Worm (Caenorhabditis elegans) whole organism, midembryonic: ENCODE results near the gene srxa-9.

Experiments used
- T22C8.4 ChIP-seq: fragments of 200-800 bp; sonication (Bioruptor generic); IDR thresholded peaks from 2 replicates; pipeline ENCODE4 v1.3.6; 2022; ENCODE audit warnings: missing genetic modification characterization, missing compliant biosample characterization
- cog-1 ChIP-seq: sonication (generic microtip); optimal IDR thresholded peaks from 2 replicates; lab custom pipeline; 2016; ENCODE audit warnings: missing genetic modification characterization, missing compliant biosample characterization
- flt-1 ChIP-seq: fragments of 200-800 bp; sonication (Bioruptor generic); IDR thresholded peaks from 2 replicates; pipeline ENCODE4 v1.3.6; 2022; ENCODE audit warnings: missing genetic modification characterization, missing compliant biosample characterization
- klf-2 ChIP-seq: fragments of 200-800 bp; sonication (Bioruptor generic); conservative IDR thresholded peaks from 2 replicates; pipeline ENCODE4 v1.3.6; 2022; ENCODE audit warnings: missing genetic modification reagents, missing genetic modification characterization, missing compliant biosample characterization
- med-1 ChIP-seq: sonication (generic microtip); optimal IDR thresholded peaks from 2 replicates; lab custom pipeline; 2017; ENCODE audit warnings: missing genetic modification characterization, mild to moderate bottlenecking, missing compliant biosample characterization, antibody characterized with exemption, missing genetic modification reagents; ENCODE audit not compliant: insufficient read depth
- ref-1 ChIP-seq: fragments of 200-800 bp; sonication (Bioruptor generic); conservative IDR thresholded peaks from 2 replicates; pipeline ENCODE4 v1.3.6; 2022; ENCODE audit warnings: missing genetic modification reagents, missing genetic modification characterization, missing compliant biosample characterization
- tab-1 ChIP-seq: fragments of 200-800 bp; sonication (Bioruptor generic); IDR thresholded peaks from 2 replicates; pipeline ENCODE4 v1.3.6; 2022; ENCODE audit warnings: missing genetic modification characterization, missing compliant biosample characterization
- ztf-23 ChIP-seq: fragments of 200-800 bp; sonication (Bioruptor generic); IDR thresholded peaks from 2 replicates; pipeline ENCODE4 v1.3.6; 2022; ENCODE audit warnings: missing genetic modification reagents, missing genetic modification characterization, missing compliant biosample characterization
- ztf-29 ChIP-seq: fragments of 200-800 bp; sonication (Bioruptor generic); IDR thresholded peaks from 2 replicates; pipeline ENCODE4 v1.3.6; 2022; ENCODE audit warnings: missing genetic modification reagents, missing genetic modification characterization, missing compliant biosample characterization

The srxa-9 gene

DNA sequence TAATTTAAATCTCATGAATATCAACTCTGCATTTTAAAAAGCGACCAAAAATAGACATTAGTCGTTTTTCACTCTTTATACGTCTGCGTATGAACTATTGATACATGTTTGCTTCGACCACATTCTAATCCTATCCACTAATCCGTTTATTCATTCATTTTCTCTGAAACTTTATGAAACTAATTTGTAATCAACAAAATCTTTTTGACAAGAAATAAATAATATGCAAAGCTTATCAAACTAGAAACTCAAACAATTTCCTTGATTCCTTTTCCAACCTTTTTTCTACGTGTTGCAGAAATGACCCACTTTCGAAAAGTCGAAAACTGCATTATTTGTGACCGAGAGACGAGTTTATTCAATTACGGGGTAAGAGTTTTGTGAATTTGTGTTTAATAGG, 4.5 kb upstream of the srxa-9 start, which contains the start of gene nhr-255:
Gene nhr-255, plus strand, starts transcription at position 301 of the 400 bp plus-strand sequence.
- no peak for TF ChIP-seq klf-2
- TF ChIP-seq ztf-23 (GFP tag; lab: Robert Waterston, UW) = no peak
- no peak for TF ChIP-seq flt-1 (GFP tag; lab: Robert Waterston, UW)
- TF ChIP-seq ref-1 (GFP tag; lab: Robert Waterston, UW) = no peak
- TF ChIP-seq T22C8.4 (GFP tag; lab: Robert Waterston, UW) = no peak
- no peak for TF ChIP-seq ztf-29 (GFP tag; lab: Robert Waterston, UW)
- TF ChIP-seq tab-1 (GFP tag; lab: Robert Waterston, UW) = no peak
- TF ChIP-seq med-1 (GFP tag; lab: Kevin White, UChicago) = no peak
- TF ChIP-seq cog-1 (tag; lab: Kevin White, UChicago) = no peak

ce11 chrX:15747814-15748213, 1.0 kb downstream of the srxa-9 start:
- TF ChIP-seq T22C8.4 (GFP tag; lab: Robert Waterston, UW) (0 out of 2 replicates have a peak, but pooled peaks have one; percentile 5), klf-2 (no peak), med-1 (GFP tag; lab: Kevin White, UChicago) (no peak), ztf-29 (GFP tag; lab: Robert Waterston, UW) (no peak), flt-1 (GFP tag; lab: Robert Waterston, UW) (0 out of 2 replicates have a peak, but pooled peaks have one; percentile 13), ref-1 (GFP tag; lab: Robert Waterston, UW) (no peak), ztf-23 (GFP tag; lab: Robert Waterston, UW) (no peak), tab-1 (GFP tag; lab: Robert Waterston, UW) (0 out of 2 replicates have a peak, but pooled peaks have one; percentile 17)

- TF ChIP-seq ztf-23 (GFP tag; lab: Robert Waterston, UW) = no peak
- no peak for TF ChIP-seq med-1 (GFP tag; lab: Kevin White, UChicago)
- TF ChIP-seq flt-1 (GFP tag; lab: Robert Waterston, UW) = no peak
- no peak for TF ChIP-seq T22C8.4 (GFP tag; lab: Robert Waterston, UW)
- TF ChIP-seq tab-1 (GFP tag; lab: Robert Waterston, UW) = no peak
- no peak for TF ChIP-seq ztf-29 (GFP tag; lab: Robert Waterston, UW)
- no peak for TF ChIP-seq klf-2
- TF ChIP-seq ref-1 (GFP tag; lab: Robert Waterston, UW) = no peak
- TF ChIP-seq cog-1 (tag; lab: Kevin White, UChicago) = no peak
These were observed 4.4 kb downstream of the srxa-9 start for ce11 chrX:15751245-15751644.

DNA sequence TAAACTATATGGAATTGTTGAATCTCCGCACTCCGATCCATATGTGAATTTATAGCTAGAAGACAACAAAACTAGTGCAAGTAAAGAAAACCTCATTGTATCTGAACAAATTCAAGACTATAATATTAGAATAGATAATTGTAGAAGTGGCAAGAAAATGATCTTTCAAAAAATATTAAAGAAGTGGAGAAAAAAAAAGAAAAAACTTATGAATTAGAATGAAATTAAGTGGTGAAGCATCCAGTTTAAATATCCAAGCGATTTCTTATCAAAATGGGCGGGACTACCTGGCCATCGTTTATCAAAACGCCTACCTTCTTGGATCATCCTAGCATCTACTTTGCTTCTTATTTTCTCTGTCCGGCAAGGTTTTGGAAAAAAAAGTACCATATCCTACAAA, 10.4 kb downstream of the srxa-9 start, which contains the start of gene wrt-4:
Gene wrt-4, minus strand, starts transcription at position 101 of the 400 bp plus-strand sequence.
- TF ChIP-seq flt-1 (GFP tag; lab: Robert Waterston, UW) (no peak), klf-2 (no peak), med-1 (GFP tag; lab: Kevin White, UChicago) (no peak), cog-1 (tag; lab: Kevin White, UChicago) (no peak), tab-1 (GFP tag; lab: Robert Waterston, UW) (no peak), ref-1 (GFP tag; lab: Robert Waterston, UW) (no peak), T22C8.4 (GFP tag; lab: Robert Waterston, UW) (no peak), ztf-29 (GFP tag; lab: Robert Waterston, UW) (no peak), ztf-23 (GFP tag; lab: Robert Waterston, UW) (no peak)

DNA sequence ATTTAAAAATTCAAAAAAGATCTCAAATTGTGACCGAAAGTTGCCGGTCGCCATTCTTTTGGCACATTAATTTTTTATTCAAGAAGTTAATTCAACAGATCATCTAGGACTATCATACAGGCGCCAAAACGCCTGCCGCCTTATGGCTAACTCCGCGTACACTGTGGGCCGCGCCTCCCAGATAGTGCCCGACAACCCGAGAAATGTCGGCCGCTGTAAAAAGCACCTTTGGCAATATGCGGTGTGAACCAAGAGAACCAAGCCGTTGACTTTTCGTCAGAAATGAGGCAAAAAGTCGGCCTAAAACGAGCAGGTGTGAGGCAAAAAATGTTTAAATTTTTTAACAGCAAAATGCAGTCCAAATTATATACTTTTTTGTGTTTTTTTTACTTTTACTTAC, 12.4 kb downstream of the srxa-9 start:
- TF ChIP-seq ztf-29 (GFP tag; lab: Robert Waterston, UW) = no peak
- TF ChIP-seq flt-1 (GFP tag; lab: Robert Waterston, UW) = no peak
- no peak for TF ChIP-seq T22C8.4 (GFP tag; lab: Robert Waterston, UW)
- TF ChIP-seq ref-1 (GFP tag; lab: Robert Waterston, UW) = no peak
- no peak for TF ChIP-seq klf-2
- no peak for TF ChIP-seq tab-1 (GFP tag; lab: Robert Waterston, UW)
- no peak for TF ChIP-seq med-1 (GFP tag; lab: Kevin White, UChicago)
- no peak for TF ChIP-seq cog-1 (tag; lab: Kevin White, UChicago)
- no peak for TF ChIP-seq ztf-23 (GFP tag; lab: Robert Waterston, UW)

DNA sequence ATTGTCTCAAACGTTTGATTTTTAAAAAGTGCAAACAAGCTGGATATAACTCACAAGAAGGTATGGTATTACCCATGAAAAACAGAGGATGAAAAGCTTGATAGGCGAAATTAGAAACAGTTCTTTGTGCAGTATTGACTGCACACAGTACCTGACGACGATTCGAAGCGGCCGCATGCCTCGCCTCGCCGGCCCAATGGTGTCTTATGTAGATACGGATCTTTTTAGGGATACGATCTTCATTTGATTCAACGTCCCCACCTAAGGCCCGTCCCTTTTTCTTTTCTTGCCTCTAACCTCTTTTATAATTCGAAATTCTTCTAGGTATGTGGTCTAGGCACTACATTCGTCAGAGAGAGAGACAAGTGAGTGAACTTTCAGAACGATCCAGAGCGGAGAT, 19.3 kb downstream of the srxa-9 start, which contains the start of gene bus-17:
Gene bus-17, minus strand, starts transcription at position 208 of the 400 bp plus-strand sequence.
- no peak for TF ChIP-seq flt-1 (GFP tag; lab: Robert Waterston, UW)
- no peak for TF ChIP-seq cog-1 (tag; lab: Kevin White, UChicago)
- no peak for TF ChIP-seq ztf-29 (GFP tag; lab: Robert Waterston, UW)
- TF ChIP-seq T22C8.4 (GFP tag; lab: Robert Waterston, UW) = no peak
- no peak for TF ChIP-seq tab-1 (GFP tag; lab: Robert Waterston, UW)
- no peak for TF ChIP-seq klf-2
- no peak for TF ChIP-seq ztf-23 (GFP tag; lab: Robert Waterston, UW)
- no peak for TF ChIP-seq ref-1 (GFP tag; lab: Robert Waterston, UW)
- no peak for TF ChIP-seq med-1 (GFP tag; lab: Kevin White, UChicago)

DNA sequence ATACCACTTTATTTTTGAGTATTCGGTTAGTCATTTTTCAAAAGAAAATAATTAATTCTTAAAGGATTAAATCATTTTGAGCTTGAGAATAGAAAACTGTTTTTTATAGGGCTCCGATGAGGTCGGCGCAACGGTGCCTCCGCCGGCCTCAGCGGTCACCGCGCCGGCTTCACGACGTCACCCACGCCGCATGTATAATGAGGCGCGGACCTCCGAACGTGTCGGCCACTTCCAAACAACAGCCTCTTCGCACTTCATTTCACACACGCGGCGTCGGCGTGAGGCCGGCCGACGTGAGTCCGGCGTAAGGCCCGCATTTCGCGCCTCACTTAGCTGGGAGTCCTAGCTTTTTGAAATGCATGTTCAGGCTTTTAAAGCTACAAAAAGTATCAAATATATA, 20.1 kb downstream of the srxa-9 start:
- TF ChIP-seq ztf-29 (GFP tag; lab: Robert Waterston, UW) = no peak
- no peak for TF ChIP-seq T22C8.4 (GFP tag; lab: Robert Waterston, UW)
- no peak for TF ChIP-seq med-1 (GFP tag; lab: Kevin White, UChicago)
- no peak for TF ChIP-seq ref-1 (GFP tag; lab: Robert Waterston, UW)
- no peak for TF ChIP-seq tab-1 (GFP tag; lab: Robert Waterston, UW)
- no peak for TF ChIP-seq flt-1 (GFP tag; lab: Robert Waterston, UW)
- no peak for TF ChIP-seq klf-2
- TF ChIP-seq ztf-23 (GFP tag; lab: Robert Waterston, UW) = no peak
- TF ChIP-seq cog-1 (tag; lab: Kevin White, UChicago) = no peak

ce11 chrX:15768532-15768931, 21.7 kb downstream of the srxa-9 start:
- TF ChIP-seq med-1 (GFP tag; lab: Kevin White, UChicago) = no peak
- no peak for TF ChIP-seq tab-1 (GFP tag; lab: Robert Waterston, UW)
- TF ChIP-seq klf-2 = no peak
- no peak for TF ChIP-seq T22C8.4 (GFP tag; lab: Robert Waterston, UW)
- no peak for TF ChIP-seq ref-1 (GFP tag; lab: Robert Waterston, UW)
- TF ChIP-seq ztf-23 (GFP tag; lab: Robert Waterston, UW) = no peak
- TF ChIP-seq cog-1 (tag; lab: Kevin White, UChicago) = no peak
- no peak for TF ChIP-seq flt-1 (GFP tag; lab: Robert Waterston, UW)
- no peak for TF ChIP-seq ztf-29 (GFP tag; lab: Robert Waterston, UW)
